Worm (Caenorhabditis elegans): ENCODE data around the gene ZK813.6.

- TF ChIP-seq hnd-1 (tag; optimal IDR thresholded peaks at IDR 0.05) (no peak), B0310.2 (tag; optimal IDR thresholded peaks at IDR 0.05) (no peak), tbx-37 (GFP tag; conservative IDR thresholded peaks at IDR 0.05) (no peak), ama-1 (optimal IDR thresholded peaks at IDR 0.05) (no peak), scrt-1 (GFP tag; IDR thresholded peaks at IDR 0.05) (no peak), flt-1 (GFP tag; IDR thresholded peaks at IDR 0.05) (no peak), pes-1 (GFP tag; IDR thresholded peaks at IDR 0.05) (no peak), ceh-13 (GFP tag; optimal IDR thresholded peaks at IDR 0.05) (no peak)
Observed at ce11 chrX:3411565-3412022, 13.0 kb upstream of the ZK813.6 start, which contains the start of gene unc-78.
